Fruit fly (Drosophila melanogaster): ENCODE results near the gene CG18404.

CG18404 gene

dm6 chr3R:30208766-30209484, 44.1 kb upstream of the CG18404 start, which contains the start of gene RpS7 (continued):
- TF ChIP-seq CG3032 (tag; optimal IDR thresholded peaks at IDR 0.05) (peak; percentile 47), CG15336 (GFP tag; IDR thresholded peaks at IDR 0.05) (no peak; the same call in 1 of the 2 replicates), CG4318 (GFP tag; optimal IDR thresholded peaks at IDR 0.05) (no peak), CG1621 (tag; optimal IDR thresholded peaks at IDR 0.05) (peak; percentile 60), Eip78C (GFP tag) (peak; percentile 89), CG16779 (tag; optimal IDR thresholded peaks at IDR 0.05) (peak; percentile 70), CG9139 (GFP tag; optimal IDR thresholded peaks at IDR 0.05) (peak; percentile 76), CG11902 (GFP tag; optimal IDR thresholded peaks at IDR 0.05) (no peak), ss (GFP tag; optimal IDR thresholded peaks at IDR 0.05) (peak; percentile 75 to 80), Ets21C (GFP tag; optimal IDR thresholded peaks at IDR 0.05) (peak; percentile 21), CG8119 (GFP tag; IDR thresholded peaks at IDR 0.05) (peak; percentile 42; the same call in 2 of the 3 replicates), dac (GFP tag; optimal IDR thresholded peaks at IDR 0.05) (no peak), Hr4 (GFP tag; optimal IDR thresholded peaks at IDR 0.05) (peak; percentile 2), CG6854 (GFP tag; optimal IDR thresholded peaks at IDR 0.05) (peak; percentile 94), Gug (GFP tag; IDR thresholded peaks at IDR 0.05) (peak; percentile 61; the same call in 1 of the 2 replicates), acj6 (GFP tag; optimal IDR thresholded peaks at IDR 0.05) (peak; percentile 46), Smox (GFP tag; optimal IDR thresholded peaks at IDR 0.05) (peak; percentile 46), Hr39 (GFP tag; optimal IDR thresholded peaks at IDR 0.05) (peak; percentile 34), Ets96B (tag; optimal IDR thresholded peaks at IDR 0.05) (peak; percentile 39), CG11762 (GFP tag; optimal IDR thresholded peaks at IDR 0.05; ENCODE audit: insufficient read depth) (peak; percentile 43), spab (GFP tag; optimal IDR thresholded peaks at IDR 0.05) (peak; percentile 50), CG6276 (GFP tag; optimal IDR thresholded peaks at IDR 0.05) (peak; percentile 39), Sox15 (GFP tag; optimal IDR thresholded peaks at IDR 0.05) (no peak), Met (GFP tag; optimal IDR thresholded peaks at IDR 0.05) (peak; percentile 59), fd59A (GFP tag; optimal IDR thresholded peaks at IDR 0.05) (no peak), salr (GFP tag; optimal IDR thresholded peaks at IDR 0.05) (peak; percentile 8 to 61), CG11294 (GFP tag; IDR thresholded peaks at IDR 0.05) (no peak), Eip93F (GFP tag; optimal IDR thresholded peaks at IDR 0.05) (no peak), CG3919 (GFP tag; optimal IDR thresholded peaks at IDR 0.05) (peak; percentile 80), eg (GFP tag; IDR thresholded peaks at IDR 0.05) (peak; percentile 79), vri (GFP tag; optimal IDR thresholded peaks at IDR 0.05) (peak; percentile 62), Blimp-1 (GFP tag; optimal IDR thresholded peaks at IDR 0.05) (peak; percentile 49), Eip75B (GFP tag; optimal IDR thresholded peaks at IDR 0.05) (peak; percentile 37), Sox102F (GFP tag; optimal IDR thresholded peaks at IDR 0.05) (peak; percentile 73), CG6808 (GFP tag; optimal IDR thresholded peaks at IDR 0.05) (peak; percentile 72), cyc (GFP tag; optimal IDR thresholded peaks at IDR 0.05) (peak; percentile 42), svp (GFP tag) (peak; percentile 84), fkh (GFP tag; optimal IDR thresholded peaks at IDR 0.05) (peak; percentile 29)

- TF ChIP-seq vri (GFP tag; optimal IDR thresholded peaks at IDR 0.05): no peak
- TF ChIP-seq fd59A (GFP tag; optimal IDR thresholded peaks at IDR 0.05): no peak
- TF ChIP-seq CG34406 (GFP tag; optimal IDR thresholded peaks at IDR 0.05): no peak
- no peak for TF ChIP-seq CG6276 (GFP tag; optimal IDR thresholded peaks at IDR 0.05)
- TF ChIP-seq Ets96B (tag; optimal IDR thresholded peaks at IDR 0.05): no peak
- TF ChIP-seq CG6792 (GFP tag; optimal IDR thresholded peaks at IDR 0.05): no peak
- TF ChIP-seq Sox14 (GFP tag; optimal IDR thresholded peaks at IDR 0.05): no peak
- TF ChIP-seq CG8119 (GFP tag; IDR thresholded peaks at IDR 0.05): no peak
These were observed 43.3 kb upstream of the CG18404 start, which contains the start of gene Anp for dm6 chr3R:30209648-30210047. Anp (plus strand) TSS chr3R:30209948.
